Worm (Caenorhabditis elegans) whole organism, L2 larva: ENCODE results near the gene ZK1240.11.

Experiments used
- F13H6.1 ChIP-seq: sonication (generic microtip); optimal IDR thresholded peaks from 2 replicates; lab custom pipeline; 2016; ENCODE audit warnings: missing genetic modification characterization, missing compliant biosample characterization
- ZK546.5 ChIP-seq: sonication (generic microtip); optimal IDR thresholded peaks from 2 replicates; lab custom pipeline; 2017; ENCODE audit warnings: missing biosample characterization, missing genetic modification characterization
- blmp-1 ChIP-seq: sonication (generic microtip); optimal IDR thresholded peaks from 2 replicates; lab custom pipeline; 2017; ENCODE audit warnings: missing genetic modification characterization, mild to moderate bottlenecking, missing compliant biosample characterization, antibody characterized with exemption, moderate library complexity; ENCODE audit not compliant: insufficient read depth
- dmd-4 ChIP-seq: sonication (generic microtip); optimal IDR thresholded peaks from 2 replicates; lab custom pipeline; 2017; ENCODE audit warnings: missing biosample characterization, missing genetic modification characterization
- egl-27 ChIP-seq: sonication (generic microtip); optimal IDR thresholded peaks from 3 replicates; lab custom pipeline; 2017; ENCODE audit warnings: missing biosample characterization, missing genetic modification reagents, missing genetic modification characterization
- elt-1 ChIP-seq: fragments of 150-350 bp; optimal IDR thresholded peaks from 2 replicates; lab custom pipeline; 2014; ENCODE audit warnings: missing biosample characterization, missing genetic modification characterization
- lin-11 ChIP-seq: fragments of 150-350 bp; sonication (generic microtip); optimal IDR thresholded peaks from 2 replicates; lab custom pipeline; 2014; ENCODE audit warnings: missing biosample characterization, missing genetic modification characterization, inconsistent platforms, mixed read lengths
- lin-13 ChIP-seq: fragments of 150-350 bp; optimal IDR thresholded peaks from 2 replicates; lab custom pipeline; 2014; ENCODE audit warnings: missing biosample characterization, missing genetic modification reagents, missing genetic modification characterization
- lin-39 ChIP-seq: fragments of 150-350 bp; optimal IDR thresholded peaks from 2 replicates; lab custom pipeline; 2014; ENCODE audit warnings: missing biosample characterization, missing genetic modification reagents, missing genetic modification characterization
- mdl-1 ChIP-seq, 2 experiments: fragments of 150-350 bp in 1 of 2; sonication (generic microtip) in 1 of 2; optimal IDR thresholded peaks; 2 replicates each; lab custom pipeline; 2017; ENCODE audit warnings: missing biosample characterization in 2 of 2, missing genetic modification characterization in 2 of 2
- nhr-237 ChIP-seq: fragments of 150-350 bp; optimal IDR thresholded peaks from 2 replicates; lab custom pipeline; 2014; ENCODE audit warnings: missing biosample characterization, missing genetic modification characterization
- nhr-77 ChIP-seq: fragments of 150-350 bp; optimal IDR thresholded peaks from 2 replicates; lab custom pipeline; 2014; ENCODE audit warnings: missing biosample characterization, missing genetic modification characterization
- unc-62 ChIP-seq: fragments of 150-350 bp; optimal IDR thresholded peaks from 2 replicates; lab custom pipeline; 2014; ENCODE audit warnings: missing biosample characterization, missing genetic modification reagents, missing genetic modification characterization
- zag-1 ChIP-seq: fragments of 150-350 bp; optimal IDR thresholded peaks from 2 replicates; lab custom pipeline; 2014; ENCODE audit warnings: missing biosample characterization, missing genetic modification characterization

- TF ChIP-seq lin-39 = no peak
- TF ChIP-seq blmp-1 = no peak
- no peak for TF ChIP-seq F13H6.1 (tag; lab: Kevin White, UChicago)
- TF ChIP-seq nhr-77 = no peak
- TF ChIP-seq mdl-1 (tag; optimal IDR thresholded peaks at IDR 0.05; lab: Kevin White, UChicago) = no peak
- no peak for TF ChIP-seq lin-13
- TF ChIP-seq nhr-237 (tag; lab: Kevin White, UChicago) = no peak
- no peak for TF ChIP-seq egl-27
- no peak for TF ChIP-seq zag-1 (tag; lab: Kevin White, UChicago)
- no peak for TF ChIP-seq dmd-4
- TF ChIP-seq elt-1 (tag; lab: Kevin White, UChicago) = no peak
- no peak for TF ChIP-seq unc-62 (GFP tag; lab: Kevin White, UChicago)
- TF ChIP-seq lin-11 (tag; lab: Kevin White, UChicago) = no peak
- TF ChIP-seq ZK546.5 (tag; lab: Kevin White, UChicago) = no peak
Observed at ce11 chrII:2340974-2341373, 15.9 kb downstream of the ZK1240.11 start.
